Worm (Caenorhabditis elegans) whole organism, L2 larva: ENCODE measurements around the gene sdz-18.
A peak's percentile ranks its signal among the peaks of the same experiment; 100 is the strongest.

Experiments
- C34F6.9 ChIP-seq: fragments of 150-350 bp; optimal IDR thresholded peaks from 2 replicates; lab custom pipeline; 2014; ENCODE audit warnings: missing biosample characterization, missing genetic modification characterization
- F13H6.1 ChIP-seq: sonication (generic microtip); optimal IDR thresholded peaks from 2 replicates; lab custom pipeline; 2016; ENCODE audit warnings: missing genetic modification characterization, missing compliant biosample characterization
- alr-1 ChIP-seq: fragments of 150-350 bp; optimal IDR thresholded peaks from 2 replicates; lab custom pipeline; 2014; ENCODE audit warnings: missing biosample characterization, missing genetic modification characterization
- aly-2 ChIP-seq: fragments of 150-350 bp; optimal IDR thresholded peaks from 2 replicates; lab custom pipeline; 2014; ENCODE audit warnings: missing biosample characterization, missing genetic modification characterization
- blmp-1 ChIP-seq: sonication (generic microtip); optimal IDR thresholded peaks from 2 replicates; lab custom pipeline; 2017; ENCODE audit warnings: missing genetic modification characterization, mild to moderate bottlenecking, missing compliant biosample characterization, antibody characterized with exemption, moderate library complexity; ENCODE audit not compliant: insufficient read depth
- crh-2 ChIP-seq: sonication (generic microtip); optimal IDR thresholded peaks from 2 replicates; lab custom pipeline; 2017; ENCODE audit warnings: missing biosample characterization, missing genetic modification characterization
- dmd-4 ChIP-seq: sonication (generic microtip); optimal IDR thresholded peaks from 2 replicates; lab custom pipeline; 2017; ENCODE audit warnings: missing biosample characterization, missing genetic modification characterization
- egl-27 ChIP-seq: sonication (generic microtip); optimal IDR thresholded peaks from 3 replicates; lab custom pipeline; 2017; ENCODE audit warnings: missing biosample characterization, missing genetic modification reagents, missing genetic modification characterization
- elt-3 ChIP-seq: sonication (generic microtip); optimal IDR thresholded peaks from 2 replicates; lab custom pipeline; 2017; ENCODE audit warnings: missing biosample characterization, missing genetic modification characterization
- fos-1 ChIP-seq: fragments of 150-350 bp; optimal IDR thresholded peaks from 2 replicates; lab custom pipeline; 2014; ENCODE audit warnings: missing biosample characterization, missing genetic modification characterization
- lin-11 ChIP-seq: fragments of 150-350 bp; sonication (generic microtip); optimal IDR thresholded peaks from 2 replicates; lab custom pipeline; 2014; ENCODE audit warnings: missing biosample characterization, missing genetic modification characterization, inconsistent platforms, mixed read lengths
- lsy-2 ChIP-seq, 2 experiments: fragments of 150-350 bp in 1 of 2; sonication (generic microtip) in 1 of 2; optimal IDR thresholded peaks; 2 replicates each; lab custom pipeline; 2014 to 2017; ENCODE audit warnings: missing biosample characterization in 2 of 2, missing genetic modification characterization in 2 of 2
- mab-5 ChIP-seq: fragments of 150-350 bp; optimal IDR thresholded peaks from 2 replicates; lab custom pipeline; 2014; ENCODE audit warnings: missing biosample characterization, missing genetic modification characterization
- mbf-1 ChIP-seq: sonication (generic microtip); optimal IDR thresholded peaks from 2 replicates; lab custom pipeline; 2017; ENCODE audit warnings: missing biosample characterization, missing genetic modification characterization
- mdl-1 ChIP-seq, 2 experiments: fragments of 150-350 bp in 1 of 2; sonication (generic microtip) in 1 of 2; optimal IDR thresholded peaks; 2 replicates each; lab custom pipeline; 2017; ENCODE audit warnings: missing biosample characterization in 2 of 2, missing genetic modification characterization in 2 of 2
- nhr-10 ChIP-seq: sonication (generic microtip); optimal IDR thresholded peaks from 2 replicates; lab custom pipeline; 2017; ENCODE audit warnings: missing biosample characterization, missing genetic modification characterization
- nhr-11 ChIP-seq: fragments of 150-350 bp; optimal IDR thresholded peaks from 2 replicates; lab custom pipeline; 2014; ENCODE audit warnings: missing biosample characterization, missing genetic modification characterization
- nhr-129 ChIP-seq: fragments of 150-350 bp; optimal IDR thresholded peaks from 2 replicates; lab custom pipeline; 2014; ENCODE audit warnings: missing biosample characterization, missing genetic modification characterization
- nhr-21 ChIP-seq: fragments of 150-350 bp; optimal IDR thresholded peaks from 2 replicates; lab custom pipeline; 2014; ENCODE audit warnings: missing biosample characterization, missing genetic modification characterization
- nhr-23 ChIP-seq: fragments of 150-350 bp; optimal IDR thresholded peaks from 2 replicates; lab custom pipeline; 2014; ENCODE audit warnings: missing biosample characterization, missing genetic modification reagents, missing genetic modification characterization
- nhr-237 ChIP-seq: fragments of 150-350 bp; optimal IDR thresholded peaks from 2 replicates; lab custom pipeline; 2014; ENCODE audit warnings: missing biosample characterization, missing genetic modification characterization
- nhr-77 ChIP-seq: fragments of 150-350 bp; optimal IDR thresholded peaks from 2 replicates; lab custom pipeline; 2014; ENCODE audit warnings: missing biosample characterization, missing genetic modification characterization
- peb-1 ChIP-seq: fragments of 150-350 bp; optimal IDR thresholded peaks from 2 replicates; lab custom pipeline; 2014; ENCODE audit warnings: missing biosample characterization, missing genetic modification characterization
- sem-4 ChIP-seq: fragments of 150-350 bp; optimal IDR thresholded peaks from 2 replicates; lab custom pipeline; 2014; ENCODE audit warnings: missing biosample characterization, missing genetic modification reagents, missing genetic modification characterization
- skn-1 ChIP-seq: sonication (generic microtip); optimal IDR thresholded peaks from 2 replicates; lab custom pipeline; 2017; ENCODE audit warnings: missing biosample characterization, missing genetic modification characterization
- sma-9 ChIP-seq, 2 experiments: fragments of 150-350 bp in 1 of 2; sonication (generic microtip) in 1 of 2; optimal IDR thresholded peaks; 2 replicates each; lab custom pipeline; 2014 to 2016; ENCODE audit warnings: missing genetic modification characterization in 2 of 2, mild to moderate bottlenecking in 1 of 2, missing biosample characterization in 1 of 2, missing compliant biosample characterization in 1 of 2, missing genetic modification reagents in 1 of 2, moderate library complexity in 1 of 2
- unc-55 ChIP-seq: fragments of 150-350 bp; sonication (generic microtip); optimal IDR thresholded peaks from 3 replicates; lab custom pipeline; 2014; ENCODE audit warnings: missing biosample characterization, missing genetic modification reagents, missing genetic modification characterization
- unc-62 ChIP-seq: fragments of 150-350 bp; optimal IDR thresholded peaks from 2 replicates; lab custom pipeline; 2014; ENCODE audit warnings: missing biosample characterization, missing genetic modification reagents, missing genetic modification characterization
- zag-1 ChIP-seq: fragments of 150-350 bp; optimal IDR thresholded peaks from 2 replicates; lab custom pipeline; 2014; ENCODE audit warnings: missing biosample characterization, missing genetic modification characterization
- ztf-1 ChIP-seq: fragments of 200-800 bp; sonication (Bioruptor generic); conservative IDR thresholded peaks from 2 replicates; pipeline ENCODE4 v1.3.6; 2022; ENCODE audit warnings: missing genetic modification characterization, missing compliant biosample characterization
- ztf-11 ChIP-seq: sonication (generic microtip); optimal IDR thresholded peaks from 2 replicates; lab custom pipeline; 2017; ENCODE audit warnings: missing biosample characterization, missing genetic modification characterization
- ztf-4 ChIP-seq: fragments of 150-350 bp; optimal IDR thresholded peaks from 2 replicates; lab custom pipeline; 2014; ENCODE audit warnings: missing biosample characterization, missing genetic modification characterization

sdz-18 gene

DNA sequence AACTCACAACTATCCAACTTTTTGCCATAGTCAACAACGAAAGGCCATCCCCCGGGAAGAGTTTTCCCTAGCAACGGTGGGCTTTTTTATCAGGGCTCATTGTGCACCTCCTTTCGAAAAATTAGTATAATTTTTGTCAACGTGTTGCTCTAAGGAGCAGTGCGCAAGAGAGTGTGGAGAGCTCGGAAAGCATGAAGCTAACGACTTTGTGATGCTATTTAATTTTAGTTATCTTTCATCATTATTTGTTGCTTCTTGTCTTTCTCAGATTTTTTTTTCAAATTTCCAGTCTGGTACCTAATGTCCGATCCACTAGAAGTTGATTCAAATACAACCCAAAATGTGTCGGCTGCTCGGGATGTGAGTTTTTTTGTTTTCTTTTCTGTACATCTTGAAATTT lies 23.8 kb upstream of the sdz-18 start, which contains the start of gene ceh-81:
Gene ceh-81, plus strand, starts transcription at position 301 of the 400 bp plus-strand sequence.
- TF ChIP-seq nhr-129 (tag; lab: Kevin White, UChicago) = no peak
- no peak for TF ChIP-seq nhr-11
- no peak for TF ChIP-seq sem-4 (tag; lab: Kevin White, UChicago)
- TF ChIP-seq aly-2 = no peak
- no peak for TF ChIP-seq nhr-21 (tag; lab: Kevin White, UChicago)
- TF ChIP-seq skn-1 (tag; lab: Kevin White, UChicago) = no peak
- no peak for TF ChIP-seq ztf-11 (tag; lab: Kevin White, UChicago)
- no peak for TF ChIP-seq nhr-237 (tag; lab: Kevin White, UChicago)
- no peak for TF ChIP-seq unc-55 (GFP tag; lab: Kevin White, UChicago)

DNA sequence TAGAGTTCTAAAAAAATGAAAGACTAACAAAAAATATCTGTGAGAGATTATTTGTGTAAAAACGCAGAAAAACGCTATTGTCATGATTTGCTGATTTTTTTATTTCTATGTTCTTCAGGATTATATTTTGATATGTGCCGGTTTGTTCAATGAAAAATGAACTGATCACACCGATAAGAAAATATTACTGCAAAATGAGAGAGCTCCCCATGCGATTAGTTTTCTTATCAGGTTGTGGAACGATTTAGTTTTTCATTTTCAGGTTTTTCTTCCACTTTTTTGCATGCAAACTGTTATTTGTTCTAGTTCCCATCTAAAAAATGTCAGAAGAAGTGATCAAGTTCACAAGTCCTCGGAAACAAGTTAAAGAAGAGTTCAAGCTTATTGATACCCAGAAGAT lies 22.0 kb upstream of the sdz-18 start, which contains the start of gene btb-9:
Gene btb-9, plus strand, starts transcription at position 254 of the 400 bp plus-strand sequence.
- TF ChIP-seq fos-1 (tag; lab: Kevin White, UChicago) (peak; percentile 87), ztf-4 (tag; lab: Kevin White, UChicago) (no peak), crh-2 (peak; percentile 41)

ce11 chrII:1725735-1726134 lies 19.4 kb upstream of the sdz-18 start, which contains the start of gene F45C12.17:
Gene F45C12.17 (plus strand): TSS chrII:1726111.
- no peak for TF ChIP-seq peb-1 (tag; lab: Kevin White, UChicago)
- no peak for TF ChIP-seq skn-1 (tag; lab: Kevin White, UChicago)
- TF ChIP-seq zag-1 (tag; lab: Kevin White, UChicago) = no peak
- TF ChIP-seq nhr-237 (tag; lab: Kevin White, UChicago) = no peak
- TF ChIP-seq nhr-23 (tag; lab: Kevin White, UChicago) = no peak
- no peak for TF ChIP-seq elt-3 (tag; lab: Kevin White, UChicago)
- no peak for TF ChIP-seq unc-62 (GFP tag; lab: Kevin White, UChicago)
- no peak for TF ChIP-seq blmp-1 (tag; lab: Kevin White, UChicago)
- TF ChIP-seq ztf-1 (GFP tag; lab: Robert Waterston, UW) = no peak
- TF ChIP-seq mbf-1 (tag; lab: Kevin White, UChicago) = no peak
- no peak for TF ChIP-seq F13H6.1 (tag; lab: Kevin White, UChicago)
- no peak for TF ChIP-seq nhr-77 (tag; lab: Kevin White, UChicago)
- TF ChIP-seq mdl-1 (tag; optimal IDR thresholded peaks at IDR 0.05; lab: Kevin White, UChicago) = no peak
- no peak for TF ChIP-seq sma-9 (GFP tag; optimal IDR thresholded peaks at IDR 0.05; lab: Kevin White, UChicago)
- TF ChIP-seq sma-9 (tag; optimal IDR thresholded peaks at IDR 0.05; lab: Kevin White, UChicago) = no peak
- TF ChIP-seq nhr-10 = no peak
- TF ChIP-seq egl-27 (tag; lab: Kevin White, UChicago) = no peak
- TF ChIP-seq lin-11 (tag; lab: Kevin White, UChicago) = no peak
- TF ChIP-seq lsy-2 (tag; optimal IDR thresholded peaks at IDR 0.05; lab: Kevin White, UChicago) = no peak
- TF ChIP-seq dmd-4 (tag; lab: Kevin White, UChicago) = no peak
- TF ChIP-seq, all 48 proteins: peak for 0

DNA sequence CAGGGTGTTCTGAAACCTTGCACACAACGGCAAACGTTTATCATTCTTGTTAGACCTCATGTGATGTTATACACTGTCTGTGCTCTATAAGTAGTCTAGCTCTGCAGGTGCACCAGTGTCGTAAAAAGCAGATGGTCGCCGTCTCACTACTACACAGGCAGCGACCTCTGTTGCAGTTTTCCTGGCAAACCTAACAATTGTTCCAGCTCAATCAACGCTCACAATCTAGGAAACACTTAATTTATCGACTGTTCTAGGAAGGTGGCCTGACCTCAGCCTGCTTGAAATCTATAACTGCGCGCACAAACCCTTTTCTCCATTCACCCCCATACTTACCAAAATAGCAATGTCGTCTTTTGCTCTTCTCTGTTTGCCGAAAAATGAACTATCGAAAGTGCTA lies 18.0 kb upstream of the sdz-18 start, which contains the start of gene fbxb-11:
Gene fbxb-11, plus strand, starts transcription at position 301 of the 400 bp plus-strand sequence.
- TF ChIP-seq ztf-11 (tag; lab: Kevin White, UChicago) (no peak), F13H6.1 (tag; lab: Kevin White, UChicago) (no peak), mab-5 (tag; lab: Kevin White, UChicago) (no peak)

DNA sequence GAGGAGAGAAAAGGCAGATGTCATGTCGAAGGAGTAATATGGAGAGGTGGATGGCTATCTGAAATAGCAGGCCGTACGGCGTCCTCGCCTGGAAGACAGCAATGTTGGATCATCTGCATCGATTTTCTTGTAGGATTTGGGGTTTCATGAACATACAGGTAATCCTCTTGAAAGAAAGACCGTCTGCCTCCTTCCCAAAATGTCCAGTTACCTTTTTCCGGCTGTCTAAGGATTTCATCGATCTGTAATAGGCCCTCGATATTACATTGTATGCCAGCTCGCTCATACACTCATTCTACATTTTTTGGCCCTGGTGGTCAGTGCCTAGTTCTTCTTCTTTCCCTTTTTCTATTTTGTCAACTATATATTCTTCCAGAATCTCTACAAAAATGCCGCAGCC lies 16.1 kb upstream of the sdz-18 start, which contains the start of the genes fbxb-5 and btb-8:
Gene fbxb-5, minus strand, starts transcription at position 101 of the 400 bp plus-strand sequence.
Gene btb-8, plus strand, starts transcription at position 377 of the 400 bp plus-strand sequence.
- TF ChIP-seq alr-1 (tag; lab: Kevin White, UChicago) (no peak), zag-1 (tag; lab: Kevin White, UChicago) (no peak), C34F6.9 (tag; lab: Kevin White, UChicago) (no peak), dmd-4 (tag; lab: Kevin White, UChicago) (no peak)
